Worm (Caenorhabditis elegans) whole organism, L4/young adult: ENCODE measurements around the gene emb-30.
A peak's percentile ranks its signal among the peaks of the same experiment; 100 is the strongest.

ENCODE experiments used
- W03F9.2 ChIP-seq: fragments of 150-350 bp; optimal IDR thresholded peaks from 2 replicates; lab custom pipeline; 2014; ENCODE audit warnings: missing biosample characterization, missing genetic modification characterization
- dao-5 ChIP-seq: sonication (generic microtip); optimal IDR thresholded peaks from 2 replicates; lab custom pipeline; 2016; ENCODE audit warnings: missing genotype, missing genetic modification characterization, moderate library complexity, missing compliant biosample characterization
- him-1 ChIP-seq: sonication (generic microtip); optimal IDR thresholded peaks from 2 replicates; lab custom pipeline; 2016; ENCODE audit warnings: missing genotype, missing genetic modification reagents, missing genetic modification characterization, missing compliant biosample characterization

Gene emb-30

DNA sequence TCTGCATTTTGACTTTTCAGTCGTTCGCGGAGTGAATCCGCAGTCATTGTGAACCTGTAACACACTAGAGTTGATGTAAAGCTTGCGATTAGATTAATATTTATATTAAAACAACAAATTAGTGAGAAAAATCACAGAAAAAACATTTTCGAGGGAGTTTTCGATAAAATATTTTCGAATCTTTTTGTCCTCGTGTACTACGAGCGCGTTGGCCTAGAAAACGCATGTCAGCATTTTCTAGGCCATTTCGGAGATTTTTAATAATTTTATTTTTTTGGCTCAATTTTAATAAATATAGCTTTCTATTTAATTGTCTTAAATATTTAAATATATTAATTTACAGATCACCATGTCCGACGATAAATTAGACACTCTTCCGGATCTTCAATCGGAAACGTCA is 24.2 kb upstream of the emb-30 start, which contains the start of gene B0464.9:
Gene B0464.9, plus strand, starts transcription at position 344 of the 400 bp plus-strand sequence.
- no peak for TF ChIP-seq dao-5 (tag; lab: Kevin White, UChicago)
- TF ChIP-seq W03F9.2 (tag; lab: Kevin White, UChicago), result peak; percentile 69

- TF ChIP-seq him-1 (no peak), dao-5 (tag; lab: Kevin White, UChicago) (no peak), W03F9.2 (tag; lab: Kevin White, UChicago) (no peak)
Observed at ce11 chrIII:9462785-9463467, 21.7 kb upstream of the emb-30 start.

DNA sequence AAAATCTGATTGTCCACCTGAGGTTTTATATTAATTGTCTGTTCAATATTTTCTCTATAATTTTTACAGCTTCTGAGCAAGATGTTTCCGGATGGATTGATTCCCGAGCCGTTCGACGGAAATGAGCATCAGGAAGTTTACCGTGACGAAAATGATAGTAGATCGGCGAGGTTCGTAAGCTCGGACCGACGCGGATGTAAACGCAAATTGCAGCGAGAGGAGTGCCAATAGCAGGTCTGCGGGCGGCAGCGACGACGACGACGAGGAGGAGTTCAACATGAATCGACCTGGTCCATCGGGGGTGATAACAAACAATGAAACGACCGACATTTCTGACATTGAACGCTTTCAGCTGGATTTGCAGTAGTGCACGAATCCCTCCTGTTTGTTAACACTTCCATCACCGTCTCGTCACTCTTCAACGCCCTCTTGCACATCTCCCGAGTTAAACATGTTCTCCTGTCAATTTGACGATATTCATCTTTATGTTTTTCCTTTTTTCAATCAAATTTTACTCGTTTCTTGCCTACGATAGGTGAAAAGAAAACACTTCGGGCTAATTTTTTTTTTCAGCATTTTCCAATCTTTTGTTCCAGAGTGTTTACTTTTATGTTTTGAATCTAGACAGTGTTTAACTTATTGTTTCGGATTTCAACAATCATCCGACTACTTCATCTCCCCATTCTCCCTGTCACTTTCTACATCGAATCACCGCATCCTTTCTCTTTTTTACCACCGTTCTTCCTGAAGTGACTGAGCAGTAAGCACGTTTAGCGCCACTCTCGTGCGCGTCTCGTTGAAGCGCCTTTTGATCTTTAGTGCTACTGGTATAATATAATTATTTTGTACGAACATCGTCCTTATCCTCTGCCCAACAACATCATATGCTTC is 20.9 kb upstream of the emb-30 start:
- TF ChIP-seq him-1 (no peak), dao-5 (tag; lab: Kevin White, UChicago) (no peak), W03F9.2 (tag; lab: Kevin White, UChicago) (no peak)

DNA sequence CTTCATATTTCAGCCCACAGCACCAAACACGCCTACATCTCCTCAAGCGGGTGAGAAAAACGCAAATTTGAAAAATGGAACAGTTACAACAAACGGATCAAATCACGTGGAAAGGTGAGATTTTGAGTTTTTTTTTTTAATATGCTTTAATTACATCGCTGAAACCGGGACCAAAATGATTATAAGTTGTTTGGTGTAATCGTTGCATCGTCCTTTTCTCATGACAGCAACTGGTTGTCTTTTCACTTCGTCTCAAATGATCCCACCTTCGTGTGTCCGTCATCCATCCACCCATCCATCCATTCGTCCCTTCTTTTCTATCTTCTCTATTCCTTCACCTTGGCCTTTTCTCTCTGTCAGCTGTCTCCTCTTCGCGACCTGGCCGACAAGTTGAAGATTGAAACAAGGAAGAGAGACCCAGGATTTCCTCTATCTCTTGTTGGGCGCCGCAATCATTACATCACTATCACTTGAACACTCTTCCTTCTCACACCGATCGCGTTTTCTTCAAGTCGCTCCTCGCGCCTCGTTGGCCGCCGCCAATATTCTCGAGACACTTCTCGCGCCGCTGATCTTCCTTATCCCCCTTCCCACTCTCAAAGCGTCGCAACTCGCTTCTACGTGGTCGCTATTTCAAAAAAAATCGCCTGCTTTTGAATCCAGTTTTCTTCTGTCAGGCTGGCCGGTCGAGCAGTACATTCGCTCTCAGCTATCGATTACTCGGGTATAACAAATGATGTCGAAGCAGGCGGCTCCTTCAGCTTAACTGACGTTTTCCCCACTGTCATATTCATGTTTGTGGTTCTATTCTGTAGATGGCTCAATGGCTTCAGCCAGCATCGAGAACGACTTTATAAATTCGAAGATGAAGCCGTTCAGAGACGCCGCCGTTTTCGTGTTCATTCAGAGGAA is 16.2 kb upstream of the emb-30 start:
- TF ChIP-seq dao-5 (tag; lab: Kevin White, UChicago), result no peak
- TF ChIP-seq him-1, result no peak
- no peak for TF ChIP-seq W03F9.2 (tag; lab: Kevin White, UChicago)

ce11 chrIII:9455980-9456658 is 14.9 kb upstream of the emb-30 start, which contains the start of the genes rheb-1 and spk-1:
rheb-1 (minus strand) TSS chrIII:9456030.
spk-1 (plus strand) TSS chrIII:9456608.
- TF ChIP-seq him-1 (peak; percentile 8), dao-5 (tag; lab: Kevin White, UChicago) (no peak), W03F9.2 (tag; lab: Kevin White, UChicago) (peak; percentile 94)

- no peak for TF ChIP-seq dao-5 (tag; lab: Kevin White, UChicago)
- TF ChIP-seq W03F9.2 (tag; lab: Kevin White, UChicago), result no peak
- TF ChIP-seq him-1, result no peak
Observed at ce11 chrIII:9454730-9455129, 13.5 kb upstream of the emb-30 start.

ce11 chrIII:9453962-9454361 is 12.7 kb upstream of the emb-30 start, which contains the start of gene F54C8.7:
F54C8.7 (minus strand) TSS chrIII:9454062.
- TF ChIP-seq dao-5 (tag; lab: Kevin White, UChicago) (no peak), W03F9.2 (tag; lab: Kevin White, UChicago) (no peak), him-1 (no peak)

DNA sequence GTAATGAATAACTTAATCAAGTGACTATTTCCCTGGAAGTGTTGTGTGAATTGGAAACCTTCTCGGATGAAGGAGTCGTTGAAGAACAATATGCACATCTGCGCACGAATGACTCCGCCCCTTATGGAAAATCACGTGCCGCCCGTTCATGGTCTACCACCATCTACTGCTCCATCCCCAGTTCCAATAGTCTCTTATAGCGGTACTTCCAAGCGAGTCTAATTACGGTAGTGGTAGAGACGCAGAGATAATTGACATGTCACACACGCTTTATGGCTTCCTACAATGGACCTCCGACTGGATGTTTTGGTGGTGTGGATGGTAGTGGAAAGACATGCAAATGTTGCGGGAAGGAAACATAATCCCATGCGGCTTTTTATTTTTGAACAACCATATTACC is 9.7 kb upstream of the emb-30 start:
- no peak for TF ChIP-seq him-1
- no peak for TF ChIP-seq W03F9.2 (tag; lab: Kevin White, UChicago)
- TF ChIP-seq dao-5 (tag; lab: Kevin White, UChicago), result no peak

- TF ChIP-seq W03F9.2 (tag; lab: Kevin White, UChicago) (no peak), dao-5 (tag; lab: Kevin White, UChicago) (no peak), him-1 (no peak)
Observed at ce11 chrIII:9449831-9450230, 8.6 kb upstream of the emb-30 start, which contains the start of gene F54C8.6. F54C8.6 (minus strand) TSS chrIII:9449931.

- TF ChIP-seq W03F9.2 (tag; lab: Kevin White, UChicago), result peak; percentile 52
- TF ChIP-seq him-1, result no peak
- no peak for TF ChIP-seq dao-5 (tag; lab: Kevin White, UChicago)
Observed at ce11 chrIII:9443417-9444027, 2.3 kb upstream of the emb-30 start, which contains the start of gene pir-2. pir-2 (minus strand) TSS chrIII:9443634.

DNA sequence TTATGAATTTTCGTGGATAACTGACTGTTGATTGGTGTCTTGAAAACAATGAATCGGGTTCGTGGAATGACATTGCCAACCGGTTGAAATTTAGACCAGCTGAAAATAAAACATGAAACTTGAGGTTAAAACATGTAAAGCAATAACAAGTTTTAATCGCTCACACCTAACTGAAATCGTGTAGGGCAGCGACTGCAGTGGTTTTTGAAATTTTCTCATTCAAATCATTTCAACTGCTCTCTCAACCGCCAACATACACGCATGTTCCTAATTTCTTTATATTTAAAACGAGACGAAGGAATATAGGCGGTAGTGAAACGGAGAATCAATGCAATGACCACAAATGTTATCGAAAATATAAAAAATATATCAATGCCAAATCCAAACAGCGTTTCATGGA is 1.6 kb upstream of the emb-30 start:
- TF ChIP-seq dao-5 (tag; lab: Kevin White, UChicago) (no peak), him-1 (no peak), W03F9.2 (tag; lab: Kevin White, UChicago) (no peak)

DNA sequence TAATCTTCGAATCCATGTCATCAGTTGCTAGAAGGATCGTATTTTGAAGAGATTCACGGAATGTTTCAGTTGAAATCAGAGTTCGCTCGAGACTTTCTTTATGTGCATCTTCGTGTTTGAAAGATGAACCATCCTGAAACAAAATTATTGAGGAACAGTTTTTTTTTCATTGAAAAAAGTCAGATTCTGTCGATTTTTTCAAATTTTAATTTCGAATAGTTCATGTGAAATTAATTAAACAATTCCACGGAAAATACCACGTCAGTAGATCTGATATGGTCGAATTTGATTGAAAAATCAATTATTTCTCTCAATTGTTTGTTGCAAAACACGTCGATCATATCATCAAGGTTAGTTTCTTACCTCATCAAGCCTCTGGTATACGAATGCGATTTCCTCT is 1.9 kb downstream of the emb-30 start, which contains the start of gene F54C8.1:
Gene F54C8.1, plus strand, starts transcription at position 301 of the 400 bp plus-strand sequence.
- no peak for TF ChIP-seq dao-5 (tag; lab: Kevin White, UChicago)
- no peak for TF ChIP-seq W03F9.2 (tag; lab: Kevin White, UChicago)
- no peak for TF ChIP-seq him-1
